Worm (Caenorhabditis elegans) whole organism, L3 larva: ENCODE measurements around the gene K08D10.14.

ENCODE experiments used
- ceh-16 ChIP-seq: sonication (generic microtip); optimal IDR thresholded peaks from 2 replicates; lab custom pipeline; 2017; ENCODE audit warnings: missing biosample characterization, missing genetic modification characterization
- ceh-82 ChIP-seq: fragments of 150-350 bp; optimal IDR thresholded peaks from 2 replicates; lab custom pipeline; 2014; ENCODE audit warnings: missing biosample characterization, missing genetic modification characterization
- lin-15B ChIP-seq: fragments of 150-350 bp; optimal IDR thresholded peaks from 2 replicates; lab custom pipeline; 2014; ENCODE audit warnings: missing biosample characterization, missing genetic modification characterization
- lin-39 ChIP-seq: fragments of 150-350 bp; optimal IDR thresholded peaks from 2 replicates; lab custom pipeline; 2018; ENCODE audit warnings: missing biosample characterization, missing genetic modification reagents, missing genetic modification characterization
- mdl-1 ChIP-seq: fragments of 150-350 bp; optimal IDR thresholded peaks from 2 replicates; lab custom pipeline; 2014; ENCODE audit warnings: missing biosample characterization, missing genetic modification characterization
- nhr-77 ChIP-seq: fragments of 150-350 bp; optimal IDR thresholded peaks from 2 replicates; lab custom pipeline; 2014; ENCODE audit warnings: missing biosample characterization, missing genetic modification characterization
- snpc-4 ChIP-seq: fragments of 150-350 bp; optimal IDR thresholded peaks from 2 replicates; lab custom pipeline; 2014; ENCODE audit warnings: missing biosample characterization, missing genetic modification characterization
- unc-39 ChIP-seq: sonication (generic microtip); optimal IDR thresholded peaks from 4 replicates; lab custom pipeline; 2017; ENCODE audit warnings: missing biosample characterization, missing genetic modification characterization
- ztf-11 ChIP-seq: fragments of 150-350 bp; optimal IDR thresholded peaks from 2 replicates; lab custom pipeline; 2014; ENCODE audit warnings: missing biosample characterization, missing genetic modification characterization

DNA sequence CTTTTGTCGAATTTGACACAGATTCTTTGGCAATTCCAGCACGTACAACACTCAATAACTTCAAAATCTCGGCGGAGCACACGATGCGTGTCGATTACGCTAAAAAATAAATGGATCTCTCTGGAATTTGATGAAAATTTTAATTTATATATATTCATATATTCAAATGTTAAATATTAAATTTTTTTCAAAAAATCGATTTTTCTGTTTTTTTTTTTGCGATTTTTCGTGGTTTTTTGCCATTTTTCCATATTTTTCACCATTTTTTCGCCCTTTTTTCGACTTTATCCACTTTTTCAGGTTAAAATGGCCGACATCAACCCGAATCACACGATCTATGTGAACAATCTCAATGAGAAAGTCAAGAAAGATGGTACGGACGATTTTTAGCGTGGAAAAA, 19.0 kb downstream of the K08D10.14 start, which contains the start of gene rnp-3:
- TF ChIP-seq ceh-82 (tag; lab: Kevin White, UChicago) (no peak), snpc-4 (tag; lab: Kevin White, UChicago) (no peak), ceh-16 (tag; lab: Kevin White, UChicago) (no peak), mdl-1 (no peak), lin-39 (tag; lab: Kevin White, UChicago) (no peak), lin-15B (tag; lab: Kevin White, UChicago) (no peak), ztf-11 (no peak), unc-39 (tag; lab: Kevin White, UChicago) (no peak), nhr-77 (no peak)
